Worm (Caenorhabditis elegans): ENCODE measurements around the gene C55A6.3.

DNA sequence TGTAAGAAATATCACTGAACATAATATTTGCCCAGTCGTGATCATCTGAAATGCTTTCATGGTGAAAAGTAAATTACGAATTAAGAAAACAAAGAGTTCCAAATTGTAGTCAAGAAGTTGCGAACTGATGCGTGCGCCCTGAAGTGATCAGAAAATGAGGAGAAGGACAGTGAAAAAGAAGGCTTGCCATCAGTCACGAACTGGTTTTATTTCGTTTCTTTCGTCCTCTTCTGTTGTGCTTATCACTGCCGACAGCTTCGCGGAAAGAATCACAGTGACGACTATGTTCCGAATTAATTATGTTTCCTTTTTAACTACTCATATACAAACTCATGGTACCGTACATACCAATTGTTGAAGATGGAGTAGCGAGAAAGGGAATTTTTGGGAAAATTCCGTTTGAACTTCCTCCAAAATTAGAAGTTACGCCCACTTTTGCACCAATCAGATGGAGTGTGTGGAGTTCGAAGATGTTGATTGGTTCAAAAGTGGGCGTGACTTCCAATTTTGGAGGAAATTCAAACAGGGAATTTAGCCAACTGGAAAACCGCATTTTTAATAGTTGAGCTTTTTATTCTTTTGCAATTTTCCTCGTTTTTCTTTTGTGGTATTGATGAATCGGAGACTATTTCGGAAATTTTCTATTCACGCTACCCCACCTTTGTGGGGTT is 10.1 kb downstream of the C55A6.3 start, which contains the start of gene C55A6.12:
- no peak for TF ChIP-seq tra-4 (tag; optimal IDR thresholded peaks at IDR 0.05)
- TF ChIP-seq ets-7 (tag; optimal IDR thresholded peaks at IDR 0.05), result no peak
- no peak for TF ChIP-seq tbx-11 (GFP tag; IDR thresholded peaks at IDR 0.05)
- no peak for TF ChIP-seq ama-1 (optimal IDR thresholded peaks at IDR 0.05)
